Fruit fly (Drosophila melanogaster) whole organism, prepupa: Measurements from ENCODE around the gene Mcm2.

Source experiments
- CG11294 ChIP-seq: fragments of 200-800 bp; sonication (Bioruptor generic); IDR thresholded peaks from 2 replicates; pipeline ENCODE4 v1.3.6; 2022; ENCODE audit warnings: missing biosample characterization, missing genetic modification characterization
- CG11762 ChIP-seq: fragments of 200-800 bp; sonication (Bioruptor generic); optimal IDR thresholded peaks from 3 replicates; lab custom pipeline; 2016; ENCODE audit warnings: missing biosample characterization, missing genetic modification characterization; ENCODE audit not compliant: insufficient read depth
- CG15336 ChIP-seq: fragments of 200-800 bp; sonication (Bioruptor generic); IDR thresholded peaks from 2 replicates; pipeline ENCODE4 v1.3.6; 2022; ENCODE audit warnings: missing biosample characterization, missing genetic modification characterization
- CG16779 ChIP-seq: fragments of 200-800 bp; sonication (Bioruptor generic); optimal IDR thresholded peaks from 3 replicates; lab custom pipeline; 2017; ENCODE audit warnings: missing biosample characterization, mild to moderate bottlenecking, missing genetic modification characterization
- CG32006 ChIP-seq: fragments of 200-800 bp; sonication (Bioruptor generic); optimal IDR thresholded peaks from 3 replicates; lab custom pipeline; 2017; ENCODE audit warnings: missing biosample characterization, mild to moderate bottlenecking, missing genetic modification characterization
- CG34406 ChIP-seq: fragments of 200-800 bp; sonication (Bioruptor generic); optimal IDR thresholded peaks from 3 replicates; lab custom pipeline; 2016; ENCODE audit warnings: missing biosample characterization, missing genetic modification characterization
- CG6163 ChIP-seq: fragments of 200-800 bp; sonication (Bioruptor generic); IDR thresholded peaks from 3 replicates; pipeline ENCODE4 v1.3.6; 2022; ENCODE audit warnings: missing biosample characterization, missing genetic modification characterization
- CG8119 ChIP-seq: fragments of 200-800 bp; sonication (Bioruptor generic); IDR thresholded peaks from 3 replicates; pipeline ENCODE4 v1.3.6; 2022; ENCODE audit warnings: missing biosample characterization, missing genetic modification characterization
- Eip75B ChIP-seq: fragments of 200-800 bp; sonication (Bioruptor generic); optimal IDR thresholded peaks from 3 replicates; lab custom pipeline; 2016; ENCODE audit warnings: missing biosample characterization, missing genetic modification characterization
- Eip78C ChIP-seq: fragments of 200-800 bp; sonication (Bioruptor generic); peaks from one replicate; lab custom pipeline; 2016; ENCODE audit warnings: missing biosample characterization, missing genetic modification characterization
- Eip93F ChIP-seq: fragments of 200-800 bp; sonication (Bioruptor generic); optimal IDR thresholded peaks from 2 replicates; lab custom pipeline; 2016; ENCODE audit warnings: missing biosample characterization, mild to moderate bottlenecking, missing genetic modification characterization
- OdsH ChIP-seq: fragments of 200-800 bp; sonication (Bioruptor generic); optimal IDR thresholded peaks from 3 replicates; lab custom pipeline; 2016; ENCODE audit warnings: missing biosample characterization, missing genetic modification characterization
- Sox102F ChIP-seq: fragments of 200-800 bp; sonication (Bioruptor generic); optimal IDR thresholded peaks from 2 replicates; lab custom pipeline; 2016; ENCODE audit warnings: missing biosample characterization, mild to moderate bottlenecking, missing genetic modification characterization
- Sox14 ChIP-seq: fragments of 200-800 bp; sonication (Bioruptor generic); optimal IDR thresholded peaks from 3 replicates; lab custom pipeline; 2016; ENCODE audit warnings: missing biosample characterization, missing genetic modification characterization
- dac ChIP-seq: fragments of 200-800 bp; sonication (Bioruptor generic); optimal IDR thresholded peaks from 2 replicates; lab custom pipeline; 2017; ENCODE audit warnings: missing biosample characterization, mild to moderate bottlenecking, missing genetic modification characterization
- dsx ChIP-seq: fragments of 200-800 bp; optimal IDR thresholded peaks from 3 replicates; lab custom pipeline; 2019; ENCODE audit warnings: missing biosample characterization, mild to moderate bottlenecking, missing genetic modification characterization, moderate library complexity; ENCODE audit not compliant: poor library complexity, severe bottlenecking
- eg ChIP-seq: fragments of 200-800 bp; sonication (Bioruptor generic); IDR thresholded peaks from 3 replicates; pipeline ENCODE4 v1.3.6; 2022; ENCODE audit warnings: missing biosample characterization, missing genetic modification characterization
- esn ChIP-seq: fragments of 200-800 bp; sonication (Bioruptor generic); optimal IDR thresholded peaks from 2 replicates; lab custom pipeline; 2016; ENCODE audit warnings: missing biosample characterization, mild to moderate bottlenecking, missing genetic modification characterization, moderate library complexity
- net ChIP-seq: fragments of 200-800 bp; sonication (Bioruptor generic); optimal IDR thresholded peaks from 3 replicates; lab custom pipeline; 2016; ENCODE audit warnings: missing biosample characterization, missing genetic modification characterization
- salr ChIP-seq, 2 experiments: fragments of 200-800 bp; sonication (Bioruptor generic); optimal IDR thresholded peaks; 3 replicates each; lab custom pipeline; 2016 to 2018; ENCODE audit warnings: missing biosample characterization in 2 of 2, missing genetic modification characterization in 2 of 2, mild to moderate bottlenecking in 1 of 2
- spab ChIP-seq: fragments of 200-800 bp; sonication (Bioruptor generic); optimal IDR thresholded peaks from 2 replicates; lab custom pipeline; 2017; ENCODE audit warnings: missing biosample characterization, mild to moderate bottlenecking, missing genetic modification characterization, missing genetic modification reagents
- ss ChIP-seq, 2 experiments: fragments of 200-800 bp; sonication (Bioruptor generic); optimal IDR thresholded peaks; 2 replicates in 1 of 2; 3 replicates in 1 of 2; lab custom pipeline; 2017 to 2018; ENCODE audit warnings: mild to moderate bottlenecking in 2 of 2, missing biosample characterization in 2 of 2, missing genetic modification characterization in 2 of 2, moderate library complexity in 1 of 2
- svp ChIP-seq: fragments of 200-800 bp; sonication (Bioruptor generic); peaks from one replicate; lab custom pipeline; 2016; ENCODE audit warnings: missing biosample characterization, missing genetic modification characterization
- topi ChIP-seq: fragments of 200-800 bp; sonication (Bioruptor generic); optimal IDR thresholded peaks from 3 replicates; lab custom pipeline; 2016; ENCODE audit warnings: missing biosample characterization, missing genetic modification characterization

Mcm2 gene

DNA sequence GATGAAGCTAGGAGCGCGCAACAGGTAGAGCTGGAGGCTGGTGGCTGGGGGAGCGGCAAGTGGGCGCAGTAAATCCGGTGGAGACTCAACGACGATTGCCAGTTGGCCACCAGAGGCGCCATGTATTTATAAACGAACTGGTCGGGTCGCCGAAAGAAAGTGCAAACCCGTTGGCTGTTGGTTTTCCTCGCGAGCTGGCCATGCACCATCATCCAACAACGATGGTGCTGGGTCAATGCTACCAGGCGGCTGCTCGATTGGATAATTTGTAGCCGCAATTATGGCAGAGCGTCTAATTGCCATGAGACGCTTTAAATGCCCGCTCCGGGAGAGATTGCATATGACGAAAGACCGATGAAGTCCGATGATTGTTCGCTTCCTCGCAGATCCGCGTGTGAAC is 45.9 kb downstream of the Mcm2 start, which contains the start of gene CG11693:
TSS of gene CG11693 (minus strand) at position 101 of the 400 bp plus-strand sequence.
- no peak for TF ChIP-seq spab
- TF ChIP-seq CG34406 (GFP tag; lab: Kevin White, UChicago): no peak
- TF ChIP-seq CG11762 (GFP tag; lab: Kevin White, UChicago): no peak
- TF ChIP-seq CG16779 (tag; lab: Kevin White, UChicago): no peak
- no peak for TF ChIP-seq ss (GFP tag; optimal IDR thresholded peaks at IDR 0.05; lab: Kevin White, UChicago)
- no peak for TF ChIP-seq Eip93F (GFP tag; lab: Kevin White, UChicago)
- no peak for TF ChIP-seq dsx (GFP tag; lab: Kevin White, UChicago)
- TF ChIP-seq net: no peak
- TF ChIP-seq svp (GFP tag; lab: Kevin White, UChicago): no peak

DNA sequence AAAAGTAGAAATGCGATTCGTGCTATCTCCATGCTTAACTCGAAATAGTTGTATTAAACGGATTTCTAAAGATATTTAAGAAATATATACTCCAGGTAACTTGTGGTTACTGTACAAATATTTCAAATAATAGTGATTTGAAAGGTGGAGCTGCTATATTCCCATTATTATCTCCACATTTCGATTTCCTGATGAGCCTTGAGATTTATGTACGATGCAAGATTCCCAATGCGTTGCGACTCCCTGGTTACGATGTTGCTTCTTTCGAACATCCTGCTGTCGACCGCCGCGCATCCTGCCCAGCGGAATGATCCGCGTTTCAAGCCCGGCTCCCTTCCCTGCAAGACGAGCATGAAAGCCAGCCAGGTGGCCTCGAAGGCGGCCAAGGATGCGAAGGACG is 47.3 kb downstream of the Mcm2 start, which contains the start of the genes CG11694 and CG11698:
TSS of gene CG11694 (minus strand) at position 101 of the 400 bp plus-strand sequence.
TSS of gene CG11698 (plus strand) at position 152 of the 400 bp plus-strand sequence.
- TF ChIP-seq Sox14 (GFP tag; lab: Kevin White, UChicago) (no peak), OdsH (GFP tag; lab: Kevin White, UChicago) (no peak), esn (no peak), CG15336 (GFP tag; lab: Robert Waterston, UW) (no peak), CG8119 (GFP tag; lab: Robert Waterston, UW) (no peak), topi (GFP tag; lab: Kevin White, UChicago) (no peak), CG32006 (GFP tag; lab: Kevin White, UChicago) (no peak), salr (GFP tag; optimal IDR thresholded peaks at IDR 0.05; lab: Kevin White, UChicago) (no peak), ss (GFP tag; optimal IDR thresholded peaks at IDR 0.05; lab: Kevin White, UChicago) (no peak), Sox102F (GFP tag; lab: Kevin White, UChicago) (no peak)
- TF ChIP-seq, all 60 proteins: peak for 0

- peak; percentile 52 for TF ChIP-seq Eip78C (GFP tag; lab: Kevin White, UChicago)
- TF ChIP-seq spab: no peak
These were observed 48.3 kb downstream of the Mcm2 start, which contains the start of gene CG7483 for dm6 chr3R:8313038-8313437. Gene CG7483 (plus strand): TSS chr3R:8313208.

DNA sequence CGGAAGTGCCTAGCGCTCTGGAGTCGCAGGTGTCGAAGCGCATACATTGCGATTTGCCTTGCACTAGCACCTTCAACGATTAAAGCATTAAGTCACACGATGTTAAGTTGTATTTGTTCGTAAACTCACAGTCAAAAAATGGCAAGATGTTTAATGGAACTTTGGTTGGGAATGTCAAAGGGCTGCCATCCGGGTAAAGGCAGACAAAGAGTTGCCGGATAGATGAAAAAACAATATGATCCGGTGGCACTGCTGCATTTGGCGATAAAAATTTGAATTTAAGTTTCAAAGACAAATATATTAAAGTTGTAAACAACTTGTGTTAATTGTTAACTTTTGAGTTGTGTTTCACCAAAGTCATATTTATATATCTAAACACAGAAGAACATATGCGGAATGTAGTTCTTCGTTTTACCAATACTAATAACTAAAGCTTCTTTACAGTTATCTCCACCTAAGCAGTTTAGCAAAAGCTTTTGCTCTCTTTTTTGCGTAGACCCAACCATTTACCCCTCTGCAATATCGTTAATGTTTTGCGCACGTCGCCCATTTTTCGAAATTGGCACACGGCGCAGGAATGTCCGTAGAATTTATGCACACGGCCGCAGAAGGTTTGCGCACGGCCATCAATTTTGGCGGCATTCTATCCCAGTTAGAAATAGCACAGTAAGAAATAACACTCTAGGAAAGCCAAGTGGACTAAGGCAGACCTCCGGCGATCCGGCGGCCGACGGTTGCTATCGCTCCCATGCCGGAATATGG is 51.8 kb downstream of the Mcm2 start, which contains the start of gene Coq2:
TSS of gene Coq2 (minus strand) at position 200 of the 762 bp plus-strand sequence.
- TF ChIP-seq esn (peak; percentile 11), CG6163 (GFP tag; lab: Robert Waterston, UW) (peak; percentile 30; the same call in 1 of the 3 replicates), CG11294 (GFP tag; lab: Robert Waterston, UW) (no peak)

DNA sequence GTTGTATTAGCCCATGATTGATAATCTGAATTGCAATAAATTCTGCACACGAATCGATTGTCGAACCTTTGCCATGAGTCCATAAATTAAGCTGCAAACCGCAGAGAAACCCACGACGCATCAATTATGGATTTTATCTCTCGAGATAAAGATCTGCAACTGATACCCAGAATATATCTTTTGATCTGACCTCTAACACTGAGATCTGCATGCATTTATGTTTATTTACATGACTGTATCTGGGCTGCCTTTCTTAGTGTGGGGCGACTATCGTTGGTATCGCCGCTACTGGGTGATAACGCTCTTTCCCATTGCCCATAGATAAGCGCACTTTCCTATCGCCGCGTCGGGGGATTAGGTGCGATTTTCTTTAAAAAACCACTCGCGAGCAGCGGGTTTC is 52.4 kb downstream of the Mcm2 start, which contains the start of gene Ctr1B:
TSS of gene Ctr1B (plus strand) at position 398 of the 400 bp plus-strand sequence.
- TF ChIP-seq Eip75B: no peak
- TF ChIP-seq Eip78C (GFP tag; lab: Kevin White, UChicago): peak; percentile 53
- 0 out of 3 replicates have a peak, but pooled peaks have one; percentile 39 for TF ChIP-seq eg (GFP tag; lab: Robert Waterston, UW)
- TF ChIP-seq dac: no peak
